Worm (Caenorhabditis elegans) whole organism, early embryonic: ENCODE data around the gene C17B7.3.

Experiments
- flt-1 ChIP-seq: fragments of 200-800 bp; sonication (Bioruptor generic); IDR thresholded peaks from 2 replicates; pipeline ENCODE4 v1.3.6; 2022; ENCODE audit warnings: missing genetic modification characterization, missing compliant biosample characterization
- sea-1 ChIP-seq: fragments of 200-800 bp; sonication (Bioruptor generic); conservative IDR thresholded peaks from 2 replicates; pipeline ENCODE4 v1.3.6; 2022; ENCODE audit warnings: missing genetic modification characterization, missing compliant biosample characterization

ce11 chrV:3349877-3350276, 7.3 kb downstream of the C17B7.3 start, which contains the start of gene C17B7.15:
- TF ChIP-seq flt-1 (GFP tag; lab: Robert Waterston, UW) = no peak
- no peak for TF ChIP-seq sea-1 (GFP tag; lab: Robert Waterston, UW)
